Worm (Caenorhabditis elegans): ENCODE measurements around the gene ags-3.

DNA sequence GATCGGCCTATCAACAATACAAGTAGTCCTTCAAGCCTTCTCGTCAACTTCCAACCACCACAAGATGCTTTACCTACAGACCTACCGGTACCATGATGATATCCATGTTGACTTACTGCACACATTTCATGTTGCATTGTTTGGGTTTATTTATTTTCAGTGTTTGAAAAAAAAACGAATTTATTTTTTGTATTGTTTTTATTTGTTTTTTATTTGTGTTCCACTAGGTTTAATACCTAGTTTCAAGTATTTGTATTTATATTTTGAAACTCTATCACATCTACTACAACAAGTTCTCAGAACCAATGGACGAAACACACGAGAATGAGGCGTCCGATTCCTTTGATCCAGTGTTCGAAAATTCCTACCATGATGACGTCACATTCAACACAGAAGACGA, 19.9 kb downstream of the ags-3 start, which contains the start of gene vps-41:
- no peak for TF ChIP-seq elt-3 (tag; optimal IDR thresholded peaks at IDR 0.05)
- no peak for TF ChIP-seq nhr-6 (tag; optimal IDR thresholded peaks at IDR 0.05)
